Worm (Caenorhabditis elegans) whole organism, L2 larva: ENCODE data around the gene patr-1.

Experiments used
- dmd-4 ChIP-seq: sonication (generic microtip); optimal IDR thresholded peaks from 2 replicates; lab custom pipeline; 2017; ENCODE audit warnings: missing biosample characterization, missing genetic modification characterization
- elt-3 ChIP-seq: sonication (generic microtip); optimal IDR thresholded peaks from 2 replicates; lab custom pipeline; 2017; ENCODE audit warnings: missing biosample characterization, missing genetic modification characterization
- nhr-237 ChIP-seq: fragments of 150-350 bp; optimal IDR thresholded peaks from 2 replicates; lab custom pipeline; 2014; ENCODE audit warnings: missing biosample characterization, missing genetic modification characterization
- peb-1 ChIP-seq: fragments of 150-350 bp; optimal IDR thresholded peaks from 2 replicates; lab custom pipeline; 2014; ENCODE audit warnings: missing biosample characterization, missing genetic modification characterization
- zag-1 ChIP-seq: fragments of 150-350 bp; optimal IDR thresholded peaks from 2 replicates; lab custom pipeline; 2014; ENCODE audit warnings: missing biosample characterization, missing genetic modification characterization

- TF ChIP-seq zag-1, result no peak
- TF ChIP-seq dmd-4 (tag; lab: Kevin White, UChicago), result no peak
- TF ChIP-seq peb-1 (tag; lab: Kevin White, UChicago), result no peak
- no peak for TF ChIP-seq elt-3 (tag; lab: Kevin White, UChicago)
- no peak for TF ChIP-seq nhr-237 (tag; lab: Kevin White, UChicago)
Measured at ce11 chrII:11797194-11797593, 19.5 kb upstream of the patr-1 start.
